Fruit fly (Drosophila melanogaster) whole organism, embryonic: ENCODE data around the gene Muc14A.
A peak's percentile ranks its signal among the peaks of the same experiment; 100 is the strongest.

Experiments used
- Abd-B ChIP-seq: fragments of 200-800 bp; sonication (Bioruptor generic); optimal IDR thresholded peaks from 2 replicates; lab custom pipeline; 2018; ENCODE audit warnings: missing biosample characterization, mild to moderate bottlenecking, missing genetic modification characterization, moderate library complexity
- Adf1 ChIP-seq: fragments of 200-800 bp; sonication (Bioruptor generic); IDR thresholded peaks from 2 replicates; pipeline ENCODE4 v1.3.6; 2022; ENCODE audit warnings: missing biosample characterization, missing genetic modification characterization
- Aef1 ChIP-seq: fragments of 200-800 bp; sonication (Bioruptor generic); IDR thresholded peaks from 3 replicates; pipeline ENCODE4 v1.3.6; 2022; ENCODE audit warnings: missing biosample characterization, missing genetic modification characterization
- Atf-2 ChIP-seq: fragments of 200-800 bp; sonication (Bioruptor generic); optimal IDR thresholded peaks from 2 replicates; lab custom pipeline; 2016; ENCODE audit warnings: missing biosample characterization, missing genetic modification characterization
- CG1024 ChIP-seq: fragments of 200-800 bp; sonication (Bioruptor generic); IDR thresholded peaks from 2 replicates; pipeline ENCODE4 v1.3.6; 2022; ENCODE audit warnings: missing biosample characterization, missing genetic modification characterization
- CG11560 ChIP-seq: fragments of 200-800 bp; sonication (Bioruptor generic); IDR thresholded peaks from 3 replicates; pipeline ENCODE4 v1.3.6; 2022; ENCODE audit warnings: missing biosample characterization, missing genetic modification characterization
- CG11695 ChIP-seq: fragments of 200-800 bp; sonication (Bioruptor generic); IDR thresholded peaks from 3 replicates; pipeline ENCODE4 v1.3.6; 2022; ENCODE audit warnings: missing biosample characterization, missing genetic modification characterization
- CG13296 ChIP-seq: fragments of 200-800 bp; sonication (Bioruptor generic); optimal IDR thresholded peaks from 3 replicates; lab custom pipeline; 2018; ENCODE audit warnings: missing biosample characterization, mild to moderate bottlenecking, missing genetic modification characterization
- CG15269 ChIP-seq: fragments of 200-800 bp; sonication (Bioruptor generic); optimal IDR thresholded peaks from 2 replicates; lab custom pipeline; 2018; ENCODE audit warnings: missing biosample characterization, mild to moderate bottlenecking, missing genetic modification characterization, moderate library complexity
- CG15696 ChIP-seq: fragments of 200-800 bp; sonication (Bioruptor generic); optimal IDR thresholded peaks from 2 replicates; lab custom pipeline; 2019; ENCODE audit warnings: missing biosample characterization, mild to moderate bottlenecking, missing genetic modification characterization, moderate library complexity
- CG16779 ChIP-seq: fragments of 200-800 bp; sonication (Bioruptor generic); IDR thresholded peaks from 2 replicates; pipeline ENCODE4 v1.3.6; 2022; ENCODE audit warnings: missing biosample characterization, missing genetic modification characterization
- CG16863 ChIP-seq: fragments of 200-800 bp; sonication (Bioruptor generic); optimal IDR thresholded peaks from 3 replicates; lab custom pipeline; 2016; ENCODE audit warnings: missing biosample characterization, missing genetic modification characterization
- CG1792 ChIP-seq: fragments of 200-800 bp; sonication (Bioruptor generic); optimal IDR thresholded peaks from 2 replicates; lab custom pipeline; 2016; ENCODE audit warnings: missing biosample characterization, missing genetic modification characterization
- CG2116 ChIP-seq: fragments of 200-800 bp; sonication (Bioruptor generic); optimal IDR thresholded peaks from 3 replicates; lab custom pipeline; 2018; ENCODE audit warnings: missing biosample characterization, mild to moderate bottlenecking, missing genetic modification characterization
- CG3847 ChIP-seq: fragments of 200-800 bp; sonication (Bioruptor generic); IDR thresholded peaks from 2 replicates; pipeline ENCODE4 v1.3.6; 2022; ENCODE audit warnings: missing biosample characterization, missing genetic modification characterization
- CG4820 ChIP-seq: fragments of 200-800 bp; sonication (Bioruptor generic); optimal IDR thresholded peaks from 3 replicates; lab custom pipeline; 2016; ENCODE audit warnings: missing biosample characterization, missing genetic modification characterization
- CG4854 ChIP-seq: fragments of 200-800 bp; sonication (Bioruptor generic); optimal IDR thresholded peaks from 2 replicates; lab custom pipeline; 2016; ENCODE audit warnings: missing biosample characterization, missing genetic modification characterization, inconsistent platforms
- CG5245 ChIP-seq: fragments of 200-800 bp; sonication (Bioruptor generic); optimal IDR thresholded peaks from 3 replicates; lab custom pipeline; 2016; ENCODE audit warnings: missing biosample characterization, missing genetic modification characterization
- CG6254 ChIP-seq: fragments of 200-800 bp; sonication (Bioruptor generic); optimal IDR thresholded peaks from 3 replicates; lab custom pipeline; 2017; ENCODE audit warnings: mild to moderate bottlenecking, missing biosample characterization, missing genetic modification reagents, missing genetic modification characterization
- CG6765 ChIP-seq: fragments of 200-800 bp; sonication (Bioruptor generic); optimal IDR thresholded peaks from 3 replicates; lab custom pipeline; 2017; ENCODE audit warnings: missing biosample characterization, mild to moderate bottlenecking, missing genetic modification characterization
- CG6854 ChIP-seq: fragments of 200-800 bp; sonication (Bioruptor generic); optimal IDR thresholded peaks from 3 replicates; lab custom pipeline; 2017; ENCODE audit warnings: missing biosample characterization, mild to moderate bottlenecking, missing genetic modification characterization
- CG7556 ChIP-seq: fragments of 200-800 bp; sonication (Bioruptor generic); optimal IDR thresholded peaks from 2 replicates; lab custom pipeline; 2017; ENCODE audit warnings: missing biosample characterization, mild to moderate bottlenecking, missing genetic modification characterization
- CG7987 ChIP-seq: fragments of 200-800 bp; sonication (Bioruptor generic); optimal IDR thresholded peaks from 2 replicates; lab custom pipeline; 2018; ENCODE audit warnings: missing biosample characterization, mild to moderate bottlenecking, missing genetic modification characterization, moderate library complexity
- CG8478 ChIP-seq: fragments of >200 bp; optimal IDR thresholded peaks from 2 replicates; lab custom pipeline; 2018
- CTCF ChIP-seq: fragments of 200-800 bp; sonication (Bioruptor generic); optimal IDR thresholded peaks from 2 replicates; lab custom pipeline; 2017; ENCODE audit warnings: missing biosample characterization, mild to moderate bottlenecking, missing genetic modification characterization, moderate library complexity
- Dip3 ChIP-seq: fragments of 200-800 bp; sonication (Bioruptor generic); optimal IDR thresholded peaks from 3 replicates; lab custom pipeline; 2016; ENCODE audit warnings: missing biosample characterization, missing genetic modification characterization
- E2f1 ChIP-seq: fragments of 200-800 bp; sonication (Bioruptor generic); IDR thresholded peaks from 2 replicates; pipeline ENCODE4 v1.3.6; 2022; ENCODE audit warnings: missing biosample characterization, missing genetic modification characterization
- H15 ChIP-seq: fragments of 200-800 bp; sonication (Bioruptor generic); IDR thresholded peaks from 3 replicates; pipeline ENCODE4 v1.3.6; 2022; ENCODE audit warnings: missing biosample characterization, missing genetic modification characterization
- HmgD ChIP-seq: fragments of 200-800 bp; sonication (Bioruptor generic); optimal IDR thresholded peaks from 3 replicates; lab custom pipeline; 2016; ENCODE audit warnings: missing biosample characterization, missing genetic modification characterization
- Myb ChIP-seq: fragments of 200-800 bp; sonication (Bioruptor generic); optimal IDR thresholded peaks from 2 replicates; lab custom pipeline; 2016; ENCODE audit warnings: missing biosample characterization, missing genetic modification characterization
- Opbp ChIP-seq: fragments of 200-800 bp; sonication (Bioruptor generic); IDR thresholded peaks from 3 replicates; pipeline ENCODE4 v1.3.6; 2022; ENCODE audit warnings: missing biosample characterization, missing genetic modification characterization; ENCODE audit not compliant: partially characterized antibody
- Stat92E ChIP-seq, 3 experiments: fragments of >200 bp in 2 of 3; fragments of 200-800 bp in 1 of 3; sonication (Bioruptor generic) in 1 of 3; optimal IDR thresholded peaks; 2 replicates each; lab custom pipeline; 2017 to 2019; ENCODE audit warnings: missing biosample characterization in 3 of 3, missing genetic modification characterization in 3 of 3, mild to moderate bottlenecking in 1 of 3, moderate library complexity in 1 of 3
- Vsx1 ChIP-seq: fragments of 200-800 bp; sonication (Bioruptor generic); optimal IDR thresholded peaks from 2 replicates; lab custom pipeline; 2017; ENCODE audit warnings: missing biosample characterization, mild to moderate bottlenecking, missing genetic modification characterization, missing genetic modification reagents
- Xrp1 ChIP-seq: fragments of 200-800 bp; sonication (Bioruptor generic); IDR thresholded peaks from 2 replicates; pipeline ENCODE4 v1.3.6; 2022; ENCODE audit warnings: missing biosample characterization, missing genetic modification characterization
- al ChIP-seq: fragments of 200-800 bp; sonication (Bioruptor generic); IDR thresholded peaks from 2 replicates; pipeline ENCODE4 v1.3.6; 2022; ENCODE audit warnings: missing biosample characterization, missing genetic modification characterization
- ap ChIP-seq: fragments of 200-800 bp; sonication (Bioruptor generic); IDR thresholded peaks from 2 replicates; pipeline ENCODE4 v1.3.6; 2022; ENCODE audit warnings: missing biosample characterization, missing genetic modification characterization
- dm ChIP-seq: fragments of 200-800 bp; sonication (Bioruptor generic); optimal IDR thresholded peaks from 3 replicates; lab custom pipeline; 2016; ENCODE audit warnings: missing biosample characterization, missing genetic modification characterization
- gsb-n ChIP-seq: fragments of 200-800 bp; sonication (Bioruptor generic); optimal IDR thresholded peaks from 3 replicates; lab custom pipeline; 2018; ENCODE audit warnings: missing biosample characterization, mild to moderate bottlenecking, missing genetic modification characterization
- insv ChIP-seq, 2 experiments: fragments of 200-800 bp; sonication (Bioruptor generic); optimal IDR thresholded peaks; 3 replicates each; lab custom pipeline; 2016 to 2018; ENCODE audit warnings: missing biosample characterization in 2 of 2, missing genetic modification characterization in 2 of 2
- jing ChIP-seq: fragments of 200-800 bp; sonication (Bioruptor generic); optimal IDR thresholded peaks from 2 replicates; lab custom pipeline; 2018; ENCODE audit warnings: missing biosample characterization, mild to moderate bottlenecking, missing genetic modification characterization
- kay ChIP-seq: fragments of 200-800 bp; sonication (Bioruptor generic); optimal IDR thresholded peaks from 2 replicates; lab custom pipeline; 2016; ENCODE audit warnings: missing biosample characterization, missing genetic modification characterization
- lmd ChIP-seq: fragments of 200-800 bp; sonication (Bioruptor generic); IDR thresholded peaks from 2 replicates; pipeline ENCODE4 v1.3.6; 2022; ENCODE audit warnings: missing biosample characterization, missing genetic modification characterization
- maf-S ChIP-seq: fragments of 200-800 bp; sonication (Bioruptor generic); optimal IDR thresholded peaks from 2 replicates; lab custom pipeline; 2016; ENCODE audit warnings: missing biosample characterization, missing genetic modification characterization
- peb ChIP-seq: fragments of 200-800 bp; sonication (Bioruptor generic); IDR thresholded peaks from 2 replicates; pipeline ENCODE4 v1.3.6; 2022; ENCODE audit warnings: missing biosample characterization, missing genetic modification characterization
- ro ChIP-seq: fragments of 200-800 bp; sonication (Bioruptor generic); IDR thresholded peaks from 2 replicates; pipeline ENCODE4 v1.3.6; 2022; ENCODE audit warnings: missing biosample characterization, missing genetic modification characterization
- scrt ChIP-seq: fragments of 200-800 bp; sonication (Bioruptor generic); optimal IDR thresholded peaks from 2 replicates; lab custom pipeline; 2018; ENCODE audit warnings: missing biosample characterization, mild to moderate bottlenecking, missing genetic modification characterization, moderate library complexity
- sna ChIP-seq: fragments of 200-800 bp; sonication (Bioruptor generic); IDR thresholded peaks from 2 replicates; pipeline ENCODE4 v1.3.6; 2022; ENCODE audit warnings: missing biosample characterization, missing genetic modification characterization; ENCODE audit not compliant: partially characterized antibody
- stc ChIP-seq: fragments of 200-800 bp; sonication (Bioruptor generic); IDR thresholded peaks from 2 replicates; pipeline ENCODE4 v1.3.6; 2022; ENCODE audit warnings: missing biosample characterization, missing genetic modification characterization
- tup ChIP-seq: fragments of 200-800 bp; sonication (Bioruptor generic); optimal IDR thresholded peaks from 2 replicates; lab custom pipeline; 2016; ENCODE audit warnings: missing biosample characterization, mild to moderate bottlenecking, missing genetic modification characterization, moderate library complexity
- zf30C ChIP-seq: fragments of 200-800 bp; sonication (Bioruptor generic); optimal IDR thresholded peaks from 3 replicates; lab custom pipeline; 2018; ENCODE audit warnings: missing biosample characterization, mild to moderate bottlenecking, missing genetic modification characterization
- zfh2 ChIP-seq: fragments of 200-800 bp; sonication (Bioruptor generic); optimal IDR thresholded peaks from 2 replicates; lab custom pipeline; 2016; ENCODE audit warnings: missing biosample characterization, missing genetic modification characterization

Muc14A gene

DNA sequence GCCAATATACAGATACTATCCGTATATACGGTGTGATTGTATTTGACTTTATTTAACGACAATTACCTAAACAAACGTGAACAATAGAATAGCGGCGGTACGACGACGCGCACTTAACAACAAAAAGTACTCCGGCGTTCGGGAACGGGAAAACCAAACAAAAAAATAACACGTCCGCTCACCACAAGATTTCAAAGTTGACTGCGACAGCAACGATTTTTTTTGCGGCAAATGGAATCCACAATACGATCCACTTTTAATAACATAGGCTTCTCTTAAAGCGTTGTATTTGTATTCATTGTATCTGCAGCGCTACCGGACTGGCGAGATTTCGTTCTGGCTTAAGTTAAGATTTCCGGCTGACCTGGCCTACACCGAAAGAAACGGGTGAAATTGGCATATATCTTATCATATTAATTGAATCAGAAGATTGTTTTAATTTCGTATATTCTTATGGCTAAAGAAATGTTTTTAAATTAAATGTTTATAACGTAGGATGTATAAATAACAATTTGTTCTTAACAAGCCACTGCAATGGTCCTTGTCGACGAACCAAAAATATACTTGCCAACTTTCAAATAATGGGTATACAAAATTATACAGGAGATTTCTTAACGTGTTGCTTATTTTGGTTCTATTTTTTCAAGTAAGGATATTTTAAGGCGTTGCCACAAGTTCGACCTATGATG, 96.0 kb downstream of the Muc14A start, which contains the start of the genes CG42353 and CG42354 (continued):
- TF ChIP-seq CG1792 (GFP tag; lab: Kevin White, UChicago), result peak; percentile 86
- peak; percentile 85 for TF ChIP-seq CG2116 (GFP tag; lab: Kevin White, UChicago)
- peak; percentile 97 for TF ChIP-seq CG15696 (tag; lab: Kevin White, UChicago)
- peak; percentile 92 for TF ChIP-seq tup (GFP tag; lab: Kevin White, UChicago)
- TF ChIP-seq CG7987, result peak; percentile 86
- peak; percentile 97 for TF ChIP-seq Xrp1 (GFP tag; lab: Robert Waterston, UW)
- TF ChIP-seq Dip3 (GFP tag; lab: Kevin White, UChicago), result peak; percentile 92
- TF ChIP-seq HmgD, result peak; percentile 44
- TF ChIP-seq al (GFP tag; lab: Robert Waterston, UW), result peak; percentile 88
- TF ChIP-seq CG5245 (GFP tag; lab: Kevin White, UChicago), result peak; percentile 91
- peak; percentile 96 for TF ChIP-seq CG11695 (GFP tag; lab: Robert Waterston, UW)
- peak; percentile 94 for TF ChIP-seq Aef1 (GFP tag; lab: Robert Waterston, UW)
- TF ChIP-seq CG15269 (tag; lab: Kevin White, UChicago), result peak; percentile 95
- no peak for TF ChIP-seq CTCF (GFP tag; lab: Kevin White, UChicago)
- peak; percentile 53; the same call in 1 of the 3 replicates for TF ChIP-seq Opbp (GFP tag; lab: Robert Waterston, UW)
- peak; percentile 93 for TF ChIP-seq zfh2
- 0 out of 2 replicates have a peak, but pooled peaks have one; percentile 28 for TF ChIP-seq CG16779 (GFP tag; lab: Robert Waterston, UW)
- TF ChIP-seq CG8478, result no peak
- peak; percentile 97 for TF ChIP-seq gsb-n (tag; lab: Kevin White, UChicago)
- peak; percentile 92 for TF ChIP-seq CG6765 (GFP tag; lab: Kevin White, UChicago)
- peak; percentile 84 for TF ChIP-seq CG11560 (tag; lab: Robert Waterston, UW)
- peak; percentile 90 for TF ChIP-seq scrt (GFP tag; lab: Kevin White, UChicago)
- peak; percentile 94 for TF ChIP-seq E2f1 (GFP tag; lab: Robert Waterston, UW)
- peak; percentile 95 for TF ChIP-seq CG13296 (GFP tag; lab: Kevin White, UChicago)
- TF ChIP-seq ap (GFP tag; lab: Robert Waterston, UW), result peak; percentile 88
- peak; percentile 89 for TF ChIP-seq CG6854 (GFP tag; lab: Kevin White, UChicago)
- peak; percentile 94 for TF ChIP-seq jing (GFP tag; lab: Kevin White, UChicago)
- peak; percentile 88 for TF ChIP-seq dm (GFP tag; lab: Kevin White, UChicago)
- peak; percentile 44 to 45 for TF ChIP-seq insv (GFP tag; optimal IDR thresholded peaks at IDR 0.05; lab: Kevin White, UChicago)
- TF ChIP-seq zf30C (GFP tag; lab: Kevin White, UChicago), result peak; percentile 98
- TF ChIP-seq CG6254, result peak; percentile 93
- peak in 1 of 3 experiments; percentile 85 for TF ChIP-seq Stat92E (GFP tag; optimal IDR thresholded peaks at IDR 0.05; lab: Kevin White, UChicago)
- peak; percentile 75 for TF ChIP-seq Vsx1 (GFP tag; lab: Kevin White, UChicago)
- TF ChIP-seq Myb (GFP tag; lab: Kevin White, UChicago), result peak; percentile 81
- TF ChIP-seq ro (GFP tag; lab: Robert Waterston, UW), result peak; percentile 92
- TF ChIP-seq Atf-2 (GFP tag; lab: Kevin White, UChicago), result peak; percentile 93
- peak; percentile 76 for TF ChIP-seq Adf1 (GFP tag; lab: Robert Waterston, UW)
- TF ChIP-seq lmd (GFP tag; lab: Robert Waterston, UW), result peak; percentile 96
- peak; percentile 92 for TF ChIP-seq H15 (GFP tag; lab: Robert Waterston, UW)
- TF ChIP-seq CG3847 (GFP tag; lab: Robert Waterston, UW), result peak; percentile 91
- TF ChIP-seq CG1024 (GFP tag; lab: Robert Waterston, UW), result peak; percentile 82
- TF ChIP-seq CG4820 (GFP tag; lab: Kevin White, UChicago), result peak; percentile 95
- TF ChIP-seq Abd-B (GFP tag; lab: Kevin White, UChicago), result peak; percentile 97
- TF ChIP-seq sna, result no peak
- peak; percentile 97 for TF ChIP-seq CG7556 (GFP tag; lab: Kevin White, UChicago)
- peak; percentile 91 for TF ChIP-seq peb (GFP tag; lab: Robert Waterston, UW)
- peak; percentile 94 for TF ChIP-seq CG16863 (GFP tag; lab: Kevin White, UChicago)
- TF ChIP-seq maf-S (GFP tag; lab: Kevin White, UChicago), result peak; percentile 92
- TF ChIP-seq CG4854 (GFP tag; lab: Kevin White, UChicago), result peak; percentile 92
- peak; percentile 95 for TF ChIP-seq stc (GFP tag; lab: Robert Waterston, UW)
- peak; percentile 80 for TF ChIP-seq kay
